Worm (Caenorhabditis elegans): Measurements from ENCODE around the gene nep-22.
"Not testable (repeated sequence)": the region's sequence is repeated elsewhere in the genome, so short reads cannot be mapped to it uniquely, and the experiment has no call there.

- TF ChIP-seq chd-7 (tag; optimal IDR thresholded peaks at IDR 0.05); F49E8.2 (tag; optimal IDR thresholded peaks at IDR 0.05; ENCODE audit: insufficient read depth); cebp-2 (GFP tag; IDR thresholded peaks at IDR 0.05); unc-62 (GFP tag; optimal IDR thresholded peaks at IDR 0.05); egl-18 (GFP tag; IDR thresholded peaks at IDR 0.05); aptf-3 (GFP tag; IDR thresholded peaks at IDR 0.05); egl-44 (GFP tag; IDR thresholded peaks at IDR 0.05); ztf-25 (GFP tag; IDR thresholded peaks at IDR 0.05); pha-4 (tag; optimal IDR thresholded peaks at IDR 0.05); ama-1 (optimal IDR thresholded peaks at IDR 0.05); ama-1 (GFP tag; optimal IDR thresholded peaks at IDR 0.05); gei-17 (GFP tag; optimal IDR thresholded peaks at IDR 0.05): not testable (repeated sequence)
Observed at ce11 chrX:9007931-9008330, 26.4 kb upstream of the nep-22 start.
